Worm (Caenorhabditis elegans) whole organism, L4/young adult: ENCODE results near the gene lips-9.

ENCODE experiments used
- W03F9.2 ChIP-seq: fragments of 150-350 bp; optimal IDR thresholded peaks from 2 replicates; lab custom pipeline; 2014; ENCODE audit warnings: missing biosample characterization, missing genetic modification characterization
- dao-5 ChIP-seq: sonication (generic microtip); optimal IDR thresholded peaks from 2 replicates; lab custom pipeline; 2016; ENCODE audit warnings: missing genotype, missing genetic modification characterization, moderate library complexity, missing compliant biosample characterization
- him-1 ChIP-seq: sonication (generic microtip); optimal IDR thresholded peaks from 2 replicates; lab custom pipeline; 2016; ENCODE audit warnings: missing genotype, missing genetic modification reagents, missing genetic modification characterization, missing compliant biosample characterization

ce11 chrII:12969622-12970021 lies 34.5 kb upstream of the lips-9 start, which contains the start of gene Y38F1A.4:
- TF ChIP-seq W03F9.2 (tag; lab: Kevin White, UChicago): no peak
- no peak for TF ChIP-seq him-1 (tag; lab: Kevin White, UChicago)
- no peak for TF ChIP-seq dao-5
